Fruit fly (Drosophila melanogaster) whole organism, embryonic: ENCODE data around the gene wapl.
A peak's percentile ranks its signal among the peaks of the same experiment; 100 is the strongest.

ENCODE experiments used
- Adf1 ChIP-seq: fragments of 200-800 bp; sonication (Bioruptor generic); IDR thresholded peaks from 2 replicates; pipeline ENCODE4 v1.3.6; 2022; ENCODE audit warnings: missing biosample characterization, missing genetic modification characterization
- Aef1 ChIP-seq: fragments of 200-800 bp; sonication (Bioruptor generic); IDR thresholded peaks from 3 replicates; pipeline ENCODE4 v1.3.6; 2022; ENCODE audit warnings: missing biosample characterization, missing genetic modification characterization
- Atf6 ChIP-seq: fragments of 200-800 bp; sonication (Bioruptor generic); IDR thresholded peaks from 2 replicates; pipeline ENCODE4 v1.3.6; 2022; ENCODE audit warnings: missing biosample characterization, missing genetic modification characterization
- B-H2 ChIP-seq: fragments of 200-800 bp; sonication (Bioruptor generic); optimal IDR thresholded peaks from 2 replicates; lab custom pipeline; 2018; ENCODE audit warnings: missing biosample characterization, mild to moderate bottlenecking, missing genetic modification characterization
- CG1024 ChIP-seq: fragments of 200-800 bp; sonication (Bioruptor generic); IDR thresholded peaks from 2 replicates; pipeline ENCODE4 v1.3.6; 2022; ENCODE audit warnings: missing biosample characterization, missing genetic modification characterization
- CG16779 ChIP-seq: fragments of 200-800 bp; sonication (Bioruptor generic); IDR thresholded peaks from 2 replicates; pipeline ENCODE4 v1.3.6; 2022; ENCODE audit warnings: missing biosample characterization, missing genetic modification characterization
- CG17328 ChIP-seq: fragments of 200-800 bp; sonication (Bioruptor generic); IDR thresholded peaks from 2 replicates; pipeline ENCODE4 v1.3.6; 2022; ENCODE audit warnings: missing biosample characterization, missing genetic modification characterization
- CG17912 ChIP-seq: fragments of 200-800 bp; sonication (Bioruptor generic); optimal IDR thresholded peaks from 2 replicates; lab custom pipeline; 2018; ENCODE audit warnings: missing biosample characterization, mild to moderate bottlenecking, missing genetic modification characterization
- CG2129 ChIP-seq: fragments of 200-800 bp; sonication (Bioruptor generic); IDR thresholded peaks from 2 replicates; pipeline ENCODE4 v1.3.6; 2022; ENCODE audit warnings: missing biosample characterization, missing genetic modification characterization; ENCODE audit not compliant: partially characterized antibody
- CG31365 ChIP-seq: fragments of 200-800 bp; sonication (Bioruptor generic); optimal IDR thresholded peaks from 2 replicates; lab custom pipeline; 2018; ENCODE audit warnings: missing biosample characterization, mild to moderate bottlenecking, missing genetic modification characterization
- CG32532 ChIP-seq: fragments of 200-800 bp; sonication (Bioruptor generic); IDR thresholded peaks from 2 replicates; pipeline ENCODE4 v1.3.6; 2022; ENCODE audit warnings: missing biosample characterization, missing genetic modification characterization
- CG32767 ChIP-seq: fragments of 200-800 bp; sonication (Bioruptor generic); IDR thresholded peaks from 2 replicates; pipeline ENCODE4 v1.3.6; 2022; ENCODE audit warnings: missing biosample characterization, missing genetic modification characterization
- CG3995 ChIP-seq: fragments of 200-800 bp; sonication (Bioruptor generic); optimal IDR thresholded peaks from 3 replicates; lab custom pipeline; 2016; ENCODE audit warnings: missing biosample characterization, missing genetic modification characterization
- CG5245 ChIP-seq: fragments of 200-800 bp; sonication (Bioruptor generic); optimal IDR thresholded peaks from 3 replicates; lab custom pipeline; 2016; ENCODE audit warnings: missing biosample characterization, missing genetic modification characterization
- CG6175 ChIP-seq: fragments of 200-800 bp; sonication (Bioruptor generic); IDR thresholded peaks from 3 replicates; pipeline ENCODE4 v1.3.6; 2022; ENCODE audit warnings: missing biosample characterization, missing genetic modification characterization
- CG6765 ChIP-seq: fragments of 200-800 bp; sonication (Bioruptor generic); optimal IDR thresholded peaks from 3 replicates; lab custom pipeline; 2017; ENCODE audit warnings: missing biosample characterization, mild to moderate bottlenecking, missing genetic modification characterization
- CG6813 ChIP-seq: fragments of 200-800 bp; sonication (Bioruptor generic); optimal IDR thresholded peaks from 2 replicates; lab custom pipeline; 2017; ENCODE audit warnings: missing biosample characterization, missing genetic modification characterization, mild to moderate bottlenecking, moderate library complexity, missing genetic modification reagents
- CG7271 ChIP-seq: fragments of 200-800 bp; sonication (Bioruptor generic); optimal IDR thresholded peaks from 2 replicates; lab custom pipeline; 2018; ENCODE audit warnings: missing biosample characterization, mild to moderate bottlenecking, missing genetic modification characterization, moderate library complexity
- CG8765 ChIP-seq: fragments of 200-800 bp; sonication (Bioruptor generic); IDR thresholded peaks from 2 replicates; pipeline ENCODE4 v1.3.6; 2022; ENCODE audit warnings: missing biosample characterization, missing genetic modification characterization
- CG8924 ChIP-seq: fragments of 200-800 bp; optimal IDR thresholded peaks from 3 replicates; lab custom pipeline; 2019; ENCODE audit warnings: missing biosample characterization, mild to moderate bottlenecking, missing genetic modification characterization, moderate library complexity
- CG9437 ChIP-seq: fragments of 200-800 bp; sonication (Bioruptor generic); optimal IDR thresholded peaks from 2 replicates; lab custom pipeline; 2018; ENCODE audit warnings: missing biosample characterization, mild to moderate bottlenecking, missing genetic modification characterization
- CG9797 ChIP-seq: fragments of 200-800 bp; sonication (Bioruptor generic); optimal IDR thresholded peaks from 3 replicates; lab custom pipeline; 2018; ENCODE audit warnings: missing biosample characterization, mild to moderate bottlenecking, missing genetic modification characterization
- CoRest ChIP-seq: fragments of 200-800 bp; sonication (Bioruptor generic); optimal IDR thresholded peaks from 3 replicates; lab custom pipeline; 2018; ENCODE audit warnings: missing biosample characterization, mild to moderate bottlenecking, missing genetic modification characterization, moderate library complexity
- ERR ChIP-seq: fragments of 200-800 bp; sonication (Bioruptor generic); optimal IDR thresholded peaks from 2 replicates; lab custom pipeline; 2016; ENCODE audit warnings: missing biosample characterization, missing genetic modification characterization
- Gsc ChIP-seq: fragments of 200-800 bp; sonication (Bioruptor generic); IDR thresholded peaks from 2 replicates; pipeline ENCODE4 v1.3.6; 2022; ENCODE audit warnings: missing biosample characterization, missing genetic modification characterization
- Gug ChIP-seq: fragments of 200-800 bp; sonication (Bioruptor generic); IDR thresholded peaks from 4 replicates; pipeline ENCODE4 v1.3.6; 2022; ENCODE audit warnings: missing biosample characterization, missing genetic modification characterization
- H15 ChIP-seq: fragments of 200-800 bp; sonication (Bioruptor generic); IDR thresholded peaks from 3 replicates; pipeline ENCODE4 v1.3.6; 2022; ENCODE audit warnings: missing biosample characterization, missing genetic modification characterization
- Hand ChIP-seq: fragments of 200-800 bp; sonication (Bioruptor generic); optimal IDR thresholded peaks from 2 replicates; lab custom pipeline; 2017; ENCODE audit warnings: mild to moderate bottlenecking, missing biosample characterization, missing genetic modification reagents, missing genetic modification characterization
- HmgZ ChIP-seq: fragments of 200-800 bp; sonication (Bioruptor generic); optimal IDR thresholded peaks from 2 replicates; lab custom pipeline; 2018; ENCODE audit warnings: missing biosample characterization, mild to moderate bottlenecking, missing genetic modification characterization
- MBD-R2 ChIP-seq: fragments of 200-800 bp; sonication (Bioruptor generic); IDR thresholded peaks from 2 replicates; pipeline ENCODE4 v1.3.6; 2022; ENCODE audit warnings: missing biosample characterization, missing genetic modification characterization
- Max ChIP-seq: fragments of 200-800 bp; sonication (Bioruptor generic); optimal IDR thresholded peaks from 2 replicates; lab custom pipeline; 2016; ENCODE audit warnings: missing biosample characterization, mild to moderate bottlenecking, missing genetic modification characterization
- Rx ChIP-seq: fragments of 200-800 bp; sonication (Bioruptor generic); IDR thresholded peaks from 2 replicates; pipeline ENCODE4 v1.3.6; 2022; ENCODE audit warnings: missing biosample characterization, missing genetic modification characterization
- Sin3A ChIP-seq: fragments of >200 bp; optimal IDR thresholded peaks from 2 replicates; lab custom pipeline; 2018
- Usf ChIP-seq: fragments of 200-800 bp; sonication (Bioruptor generic); optimal IDR thresholded peaks from 2 replicates; lab custom pipeline; 2017; ENCODE audit warnings: missing genotype, missing biosample characterization, missing genetic modification characterization
- bigmax ChIP-seq: fragments of 200-800 bp; sonication (Bioruptor generic); optimal IDR thresholded peaks from 2 replicates; lab custom pipeline; 2018; ENCODE audit warnings: missing biosample characterization, mild to moderate bottlenecking, missing genetic modification characterization
- bsh ChIP-seq, 2 experiments: fragments of 200-800 bp; sonication (Bioruptor generic); optimal IDR thresholded peaks; 2 replicates each; lab custom pipeline; 2017 to 2018; ENCODE audit warnings: mild to moderate bottlenecking in 2 of 2, missing biosample characterization in 2 of 2, missing genetic modification characterization in 2 of 2, moderate library complexity in 1 of 2
- chm ChIP-seq: fragments of 200-800 bp; sonication (Bioruptor generic); IDR thresholded peaks from 2 replicates; pipeline ENCODE4 v1.3.6; 2022; ENCODE audit warnings: missing biosample characterization, missing genetic modification characterization
- dati ChIP-seq: fragments of 200-800 bp; sonication (Bioruptor generic); IDR thresholded peaks from 2 replicates; pipeline ENCODE4 v1.3.6; 2022; ENCODE audit warnings: missing biosample characterization, missing genetic modification characterization
- dysf ChIP-seq: fragments of 200-800 bp; sonication (Bioruptor generic); IDR thresholded peaks from 3 replicates; pipeline ENCODE4 v1.3.6; 2022; ENCODE audit warnings: missing biosample characterization, missing genetic modification characterization
- emc ChIP-seq: fragments of 200-800 bp; sonication (Bioruptor generic); optimal IDR thresholded peaks from 2 replicates; lab custom pipeline; 2016; ENCODE audit warnings: missing biosample characterization, missing genetic modification characterization
- ems ChIP-seq: fragments of 200-800 bp; sonication (Bioruptor generic); optimal IDR thresholded peaks from 3 replicates; lab custom pipeline; 2016; ENCODE audit warnings: missing biosample characterization, missing genetic modification characterization
- fru ChIP-seq: fragments of >200 bp; optimal IDR thresholded peaks from 2 replicates; lab custom pipeline; 2017
- gce ChIP-seq: fragments of 200-800 bp; sonication (Bioruptor generic); IDR thresholded peaks from 3 replicates; pipeline ENCODE4 v1.3.6; 2022; ENCODE audit warnings: missing biosample characterization, missing genetic modification characterization
- ind ChIP-seq: fragments of 200-800 bp; sonication (Bioruptor generic); optimal IDR thresholded peaks from 3 replicates; lab custom pipeline; 2016; ENCODE audit warnings: missing biosample characterization, missing genetic modification characterization
- insv ChIP-seq, 2 experiments: fragments of 200-800 bp; sonication (Bioruptor generic); optimal IDR thresholded peaks; 3 replicates each; lab custom pipeline; 2016 to 2018; ENCODE audit warnings: missing biosample characterization in 2 of 2, missing genetic modification characterization in 2 of 2
- mirr ChIP-seq: fragments of 200-800 bp; sonication (Bioruptor generic); optimal IDR thresholded peaks from 3 replicates; lab custom pipeline; 2018; ENCODE audit warnings: missing biosample characterization, mild to moderate bottlenecking, missing genetic modification characterization
- nerfin-1 ChIP-seq: fragments of 200-800 bp; sonication (Bioruptor generic); optimal IDR thresholded peaks from 3 replicates; lab custom pipeline; 2019; ENCODE audit warnings: missing biosample characterization, mild to moderate bottlenecking, missing genetic modification characterization, moderate library complexity
- p53 ChIP-seq: fragments of 200-800 bp; sonication (Bioruptor generic); optimal IDR thresholded peaks from 2 replicates; lab custom pipeline; 2016; ENCODE audit warnings: missing biosample characterization, missing genetic modification characterization
- pfk ChIP-seq: fragments of 200-800 bp; sonication (Bioruptor generic); optimal IDR thresholded peaks from 2 replicates; lab custom pipeline; 2018; ENCODE audit warnings: missing biosample characterization, mild to moderate bottlenecking, missing genetic modification characterization, moderate library complexity
- ro ChIP-seq: fragments of 200-800 bp; sonication (Bioruptor generic); IDR thresholded peaks from 2 replicates; pipeline ENCODE4 v1.3.6; 2022; ENCODE audit warnings: missing biosample characterization, missing genetic modification characterization
- sens-2 ChIP-seq: fragments of 200-800 bp; sonication (Bioruptor generic); IDR thresholded peaks from 2 replicates; pipeline ENCODE4 v1.3.6; 2022; ENCODE audit warnings: missing biosample characterization, missing genetic modification characterization
- slp2 ChIP-seq: fragments of 200-800 bp; sonication (Bioruptor generic); optimal IDR thresholded peaks from 2 replicates; lab custom pipeline; 2016; ENCODE audit warnings: missing biosample characterization, missing genetic modification characterization

The wapl gene

dm6 chrX:2136831-2137452, 21.8 kb downstream of the wapl start (continued):
- peak; percentile 93 for TF ChIP-seq Adf1 (GFP tag; lab: Robert Waterston, UW)
- TF ChIP-seq nerfin-1 (tag; lab: Kevin White, UChicago), result peak; percentile 100
- TF ChIP-seq dati (GFP tag; lab: Robert Waterston, UW), result peak; percentile 100
- TF ChIP-seq gce (GFP tag; lab: Robert Waterston, UW), result peak; percentile 100
- peak; percentile 100 for TF ChIP-seq CG8765 (GFP tag; lab: Robert Waterston, UW)
- peak; percentile 100 for TF ChIP-seq CoRest (tag; lab: Kevin White, UChicago)
- TF ChIP-seq H15 (GFP tag; lab: Robert Waterston, UW), result peak; percentile 100
- peak; percentile 100 for TF ChIP-seq Aef1 (GFP tag; lab: Robert Waterston, UW)
- TF ChIP-seq fru (lab: Kevin White, UChicago), result no peak
- TF ChIP-seq dysf, result peak; percentile 100
- TF ChIP-seq mirr (GFP tag; lab: Kevin White, UChicago), result peak; percentile 100
- peak; percentile 100 for TF ChIP-seq CG6813
- TF ChIP-seq Usf (GFP tag; lab: Kevin White, UChicago), result peak; percentile 100
- TF ChIP-seq ro (GFP tag; lab: Robert Waterston, UW), result peak; percentile 100
- TF ChIP-seq B-H2 (GFP tag; lab: Kevin White, UChicago), result peak; percentile 99
- TF ChIP-seq bigmax, result peak; percentile 90
- TF ChIP-seq p53 (GFP tag; lab: Kevin White, UChicago), result peak; percentile 99
- peak; percentile 96 for TF ChIP-seq CG31365 (tag; lab: Kevin White, UChicago)
- peak; percentile 100 for TF ChIP-seq ind (GFP tag; lab: Kevin White, UChicago)
- peak; percentile 100 for TF ChIP-seq ems
- peak; percentile 100 for TF ChIP-seq CG5245 (GFP tag; lab: Kevin White, UChicago)
- TF ChIP-seq ERR, result peak; percentile 99
- peak; percentile 100 for TF ChIP-seq Gsc
- no peak for TF ChIP-seq Sin3A
- peak; percentile 82 for TF ChIP-seq CG9797
- TF ChIP-seq CG2129 (GFP tag; lab: Robert Waterston, UW), result no peak
- TF ChIP-seq CG6765 (GFP tag; lab: Kevin White, UChicago), result peak; percentile 97
- peak; percentile 100 for TF ChIP-seq HmgZ
- peak; percentile 100 for TF ChIP-seq CG17912 (GFP tag; lab: Kevin White, UChicago)
- peak; percentile 100 for TF ChIP-seq MBD-R2
- peak; percentile 100 for TF ChIP-seq CG7271 (tag; lab: Kevin White, UChicago)
- peak; percentile 100 for TF ChIP-seq Max (GFP tag; lab: Kevin White, UChicago)
- TF ChIP-seq bsh (GFP tag; optimal IDR thresholded peaks at IDR 0.05; lab: Kevin White, UChicago), result peak; percentile 96 to 100
- peak; percentile 99 for TF ChIP-seq Hand
- peak; percentile 100 for TF ChIP-seq sens-2 (GFP tag; lab: Robert Waterston, UW)
- peak; percentile 100 for TF ChIP-seq Atf6 (GFP tag; lab: Robert Waterston, UW)
- TF ChIP-seq chm (GFP tag; lab: Robert Waterston, UW), result peak; percentile 100
- TF ChIP-seq CG32767 (GFP tag; lab: Robert Waterston, UW), result peak; percentile 100
- TF ChIP-seq pfk, result peak; percentile 82
- peak; percentile 100 for TF ChIP-seq slp2 (GFP tag; lab: Kevin White, UChicago)
- TF ChIP-seq CG9437, result peak; percentile 94
- peak; percentile 100 for TF ChIP-seq CG6175 (GFP tag; lab: Robert Waterston, UW)
- TF ChIP-seq emc (GFP tag; lab: Kevin White, UChicago), result peak; percentile 100
- peak; percentile 99 for TF ChIP-seq CG1024
- TF ChIP-seq CG32532 (GFP tag; lab: Robert Waterston, UW), result peak; percentile 100
- peak; percentile 100 for TF ChIP-seq CG16779
- TF ChIP-seq CG8924 (tag; lab: Kevin White, UChicago), result peak; percentile 100
- TF ChIP-seq insv (GFP tag; optimal IDR thresholded peaks at IDR 0.05; lab: Kevin White, UChicago), result peak; percentile 71 to 87
- TF ChIP-seq Gug (GFP tag; lab: Robert Waterston, UW), result peak; percentile 100
- peak; percentile 100 for TF ChIP-seq CG17328 (GFP tag; lab: Robert Waterston, UW)
- peak; percentile 90 for TF ChIP-seq CG3995 (GFP tag; lab: Kevin White, UChicago)
- TF ChIP-seq Rx, result peak; percentile 100
